Fruit fly (Drosophila melanogaster) Kc167 (cell line): Measurements from ENCODE around the gene CG12259.

ENCODE experiments used
- h ChIP-seq: fragments of >200 bp; optimal IDR thresholded peaks from 3 replicates; lab custom pipeline; 2018; ENCODE audit warnings: missing external identifiers
- psq ChIP-seq: fragments of >200 bp; optimal IDR thresholded peaks from 2 replicates; lab custom pipeline; 2017; ENCODE audit warnings: missing external identifiers

dm6 chr3R:27954533-27954932, 33.6 kb upstream of the CG12259 start, which contains the start of gene Nep7:
- TF ChIP-seq psq, result no peak
- no peak for TF ChIP-seq h (lab: Kevin White, UChicago)
